Worm (Caenorhabditis elegans) whole organism, L4 larva: ENCODE data around the gene frpr-19.

Source experiments
- F49E8.2 ChIP-seq: sonication (generic microtip); optimal IDR thresholded peaks from 2 replicates; lab custom pipeline; 2016; ENCODE audit warnings: missing compliant biosample characterization, mild to moderate bottlenecking, missing genetic modification characterization, borderline replicate concordance
- lin-29 ChIP-seq: fragments of 200-800 bp; sonication (Bioruptor generic); IDR thresholded peaks from 2 replicates; pipeline ENCODE4 v1.3.6; 2022; ENCODE audit warnings: missing genetic modification reagents, missing genetic modification characterization, missing compliant biosample characterization
- lir-3 ChIP-seq: sonication (generic microtip); optimal IDR thresholded peaks from 2 replicates; lab custom pipeline; 2016; ENCODE audit warnings: mild to moderate bottlenecking, missing genetic modification characterization, missing compliant biosample characterization
- mep-1 ChIP-seq: fragments of 150-350 bp; sonication (generic microtip); optimal IDR thresholded peaks from 3 replicates; lab custom pipeline; 2014; ENCODE audit warnings: missing biosample characterization, missing genetic modification characterization
- mxl-2 ChIP-seq: fragments of 200-800 bp; sonication (Bioruptor generic); conservative IDR thresholded peaks from 2 replicates; pipeline ENCODE4 v1.3.6; 2022; ENCODE audit warnings: missing genetic modification reagents, missing genetic modification characterization, missing compliant biosample characterization
- nhr-11 ChIP-seq: fragments of 150-350 bp; optimal IDR thresholded peaks from 2 replicates; lab custom pipeline; 2014; ENCODE audit warnings: missing biosample characterization, missing genetic modification characterization
- nhr-28 ChIP-seq: fragments of 150-350 bp; optimal IDR thresholded peaks from 2 replicates; lab custom pipeline; 2014; ENCODE audit warnings: missing biosample characterization, missing genetic modification characterization
- snpc-4 ChIP-seq: fragments of 150-350 bp; optimal IDR thresholded peaks from 2 replicates; lab custom pipeline; 2014; ENCODE audit warnings: missing biosample characterization, missing genetic modification characterization

- TF ChIP-seq mxl-2 (GFP tag; lab: Robert Waterston, UW), result no peak
- TF ChIP-seq F49E8.2, result no peak
- TF ChIP-seq snpc-4 (tag; lab: Kevin White, UChicago), result no peak
- no peak for TF ChIP-seq nhr-11 (tag; lab: Kevin White, UChicago)
- no peak for TF ChIP-seq mep-1 (tag; lab: Kevin White, UChicago)
- TF ChIP-seq nhr-28 (tag; lab: Kevin White, UChicago), result no peak
- no peak for TF ChIP-seq lin-29 (GFP tag; lab: Robert Waterston, UW)
- TF ChIP-seq lir-3 (tag; lab: Kevin White, UChicago), result no peak
Measured at ce11 chrIV:1791775-1792174, 10.3 kb upstream of the frpr-19 start.
